Worm (Caenorhabditis elegans): Measurements from ENCODE around the gene C27D9.2.

ce11 chrII:4739984-4740462 is 16.6 kb downstream of the C27D9.2 start, which contains the start of gene eas-1:
- peak; percentile 25 for TF ChIP-seq R02D3.7 (tag; optimal IDR thresholded peaks at IDR 0.05)
- no peak for TF ChIP-seq unc-39 (tag; optimal IDR thresholded peaks at IDR 0.05)
